Fruit fly (Drosophila melanogaster) whole organism, wandering third instar larva: ENCODE results near the gene Mtch.

Experiments
- Abd-B ChIP-seq: fragments of >200 bp; optimal IDR thresholded peaks from 2 replicates; lab custom pipeline; 2017; ENCODE audit warnings: missing biosample characterization, missing genetic modification characterization
- CG32264 ChIP-seq: fragments of 200-800 bp; sonication (Bioruptor generic); optimal IDR thresholded peaks from 2 replicates; lab custom pipeline; 2016; ENCODE audit warnings: missing biosample characterization, missing genetic modification characterization
- CG9705 ChIP-seq: fragments of 200-800 bp; sonication (Bioruptor generic); optimal IDR thresholded peaks from 2 replicates; lab custom pipeline; 2018; ENCODE audit warnings: missing biosample characterization, mild to moderate bottlenecking, missing genetic modification characterization
- CrebA ChIP-seq: fragments of 200-800 bp; sonication (Bioruptor generic); optimal IDR thresholded peaks from 2 replicates; lab custom pipeline; 2016; ENCODE audit warnings: missing biosample characterization, mild to moderate bottlenecking, missing genetic modification characterization, borderline replicate concordance
- Dfd ChIP-seq: fragments of >200 bp; optimal IDR thresholded peaks from 2 replicates; lab custom pipeline; 2017; ENCODE audit warnings: missing biosample characterization, missing genetic modification characterization
- Dif ChIP-seq: fragments of 200-275, 200-300 bp; sonication (Bioruptor generic); optimal IDR thresholded peaks from 2 replicates; lab custom pipeline; 2018; ENCODE audit warnings: missing biosample characterization, missing genetic modification characterization; ENCODE audit not compliant: partially characterized antibody
- GATAd ChIP-seq: sonication (Bioruptor generic); optimal IDR thresholded peaks from 2 replicates; lab custom pipeline; 2016; ENCODE audit warnings: missing biosample characterization, missing genetic modification characterization
- HLH106 ChIP-seq: fragments of 200-800 bp; optimal IDR thresholded peaks from 3 replicates; lab custom pipeline; 2019; ENCODE audit warnings: missing biosample characterization, mild to moderate bottlenecking, missing genetic modification characterization, moderate library complexity
- Hnf4 ChIP-seq: fragments of 200-800 bp; sonication (Bioruptor generic); optimal IDR thresholded peaks from 2 replicates; lab custom pipeline; 2016; ENCODE audit warnings: missing biosample characterization, mild to moderate bottlenecking, missing genetic modification characterization
- Hr78 ChIP-seq: fragments of >200 bp; optimal IDR thresholded peaks from 2 replicates; lab custom pipeline; 2017; ENCODE audit warnings: missing biosample characterization, missing genetic modification characterization
- Hr83 ChIP-seq: fragments of 200-300 bp; sonication (Bioruptor generic); optimal IDR thresholded peaks from 2 replicates; lab custom pipeline; 2016; ENCODE audit warnings: missing biosample characterization, mild to moderate bottlenecking, missing genetic modification characterization, moderate library complexity; ENCODE audit not compliant: poor library complexity, severe bottlenecking
- Jra ChIP-seq: sonication (Bioruptor generic); optimal IDR thresholded peaks from 2 replicates; lab custom pipeline; 2016; ENCODE audit warnings: missing biosample characterization, missing genetic modification characterization
- Mio ChIP-seq: sonication (Bioruptor generic); optimal IDR thresholded peaks from 2 replicates; lab custom pipeline; 2016; ENCODE audit warnings: missing biosample characterization, missing genetic modification characterization
- Myc ChIP-seq: fragments of >200 bp; optimal IDR thresholded peaks from 2 replicates; lab custom pipeline; 2017
- N ChIP-seq: fragments of >200 bp; optimal IDR thresholded peaks from 2 replicates; lab custom pipeline; 2018; ENCODE audit warnings: missing biosample characterization, missing external identifiers, missing genetic modification characterization
- OdsH ChIP-seq: fragments of 200-800 bp; sonication (Bioruptor generic); optimal IDR thresholded peaks from 2 replicates; lab custom pipeline; 2016; ENCODE audit warnings: missing biosample characterization, mild to moderate bottlenecking, missing genetic modification characterization
- Rel ChIP-seq, 2 experiments: fragments of 200-800 bp; sonication (Bioruptor generic) in 1 of 2; optimal IDR thresholded peaks; 2 replicates in 1 of 2; 3 replicates in 1 of 2; lab custom pipeline; 2016 to 2019; ENCODE audit warnings: mild to moderate bottlenecking in 2 of 2, missing biosample characterization in 2 of 2, missing genetic modification characterization in 2 of 2, moderate library complexity in 1 of 2
- Sp1 ChIP-seq: fragments of 200-800 bp; sonication (Bioruptor generic); optimal IDR thresholded peaks from 3 replicates; lab custom pipeline; 2019; ENCODE audit warnings: missing biosample characterization, mild to moderate bottlenecking, missing genetic modification characterization, moderate library complexity
- Vsx2 ChIP-seq: fragments of 200-300, 225-300 bp; sonication (Bioruptor generic); optimal IDR thresholded peaks from 2 replicates; lab custom pipeline; 2018; ENCODE audit warnings: missing biosample characterization, missing genetic modification characterization; ENCODE audit not compliant: partially characterized antibody
- br ChIP-seq: fragments of 200-800 bp; sonication (Bioruptor generic); optimal IDR thresholded peaks from 2 replicates; lab custom pipeline; 2016; ENCODE audit warnings: missing biosample characterization, missing genetic modification characterization
- brk ChIP-seq: fragments of 200-800 bp; sonication (Bioruptor generic); optimal IDR thresholded peaks from 2 replicates; lab custom pipeline; 2016; ENCODE audit warnings: missing biosample characterization, mild to moderate bottlenecking, missing genetic modification characterization
- dl ChIP-seq, 2 experiments: fragments of 175-275, 200-275 bp in 1 of 2; fragments of 200-275 bp in 1 of 2; sonication (Bioruptor generic); optimal IDR thresholded peaks; lab custom pipeline; 2018; ENCODE audit warnings: mild to moderate bottlenecking in 2 of 2, missing biosample characterization in 2 of 2, missing genetic modification characterization in 2 of 2, moderate library complexity in 2 of 2; ENCODE audit not compliant: partially characterized antibody in 2 of 2, insufficient read depth in 1 of 2
- dmrt93B ChIP-seq: fragments of 200-800 bp; sonication (Bioruptor generic); optimal IDR thresholded peaks from 2 replicates; lab custom pipeline; 2018; ENCODE audit warnings: missing biosample characterization, mild to moderate bottlenecking, missing genetic modification characterization
- dsf ChIP-seq: sonication (Bioruptor generic); optimal IDR thresholded peaks from 2 replicates; lab custom pipeline; 2016; ENCODE audit warnings: missing biosample characterization, missing genetic modification characterization, borderline replicate concordance
- ey ChIP-seq: fragments of 200-800 bp; sonication (Bioruptor generic); optimal IDR thresholded peaks from 2 replicates; lab custom pipeline; 2016; ENCODE audit warnings: missing biosample characterization, missing genetic modification characterization
- foxo ChIP-seq, 2 experiments: fragments of 200-800 bp; sonication (Bioruptor generic); optimal IDR thresholded peaks; 2 replicates in 1 of 2; 3 replicates in 1 of 2; lab custom pipeline; 2016 to 2017; ENCODE audit warnings: missing biosample characterization in 2 of 2, missing genetic modification characterization in 2 of 2
- fru ChIP-seq: fragments of 200-800 bp; sonication (Bioruptor generic); optimal IDR thresholded peaks from 3 replicates; lab custom pipeline; 2016; ENCODE audit warnings: missing biosample characterization, mild to moderate bottlenecking, missing genetic modification characterization
- h ChIP-seq: fragments of 200-800 bp; sonication (Bioruptor generic); optimal IDR thresholded peaks from 3 replicates; lab custom pipeline; 2016; ENCODE audit warnings: missing biosample characterization, mild to moderate bottlenecking, missing genetic modification characterization
- jim ChIP-seq: fragments of 175-275, 200-325 bp; sonication (Bioruptor generic); optimal IDR thresholded peaks from 2 replicates; lab custom pipeline; 2016; ENCODE audit warnings: missing biosample characterization, mild to moderate bottlenecking, missing genetic modification characterization
- lola ChIP-seq: fragments of >200 bp; optimal IDR thresholded peaks from 2 replicates; lab custom pipeline; 2017; ENCODE audit warnings: missing biosample characterization, missing genetic modification characterization
- pan ChIP-seq: fragments of >200 bp; optimal IDR thresholded peaks from 2 replicates; lab custom pipeline; 2017
- psq ChIP-seq: fragments of 200-800 bp; sonication (Bioruptor generic); optimal IDR thresholded peaks from 3 replicates; lab custom pipeline; 2017; ENCODE audit warnings: missing biosample characterization, mild to moderate bottlenecking, missing genetic modification characterization, moderate library complexity
- rgr ChIP-seq: fragments of 200-800 bp; sonication (Bioruptor generic); optimal IDR thresholded peaks from 3 replicates; lab custom pipeline; 2016; ENCODE audit warnings: missing biosample characterization, mild to moderate bottlenecking, missing genetic modification characterization
- sage ChIP-seq: fragments of 200-800 bp; sonication (Bioruptor generic); optimal IDR thresholded peaks from 2 replicates; lab custom pipeline; 2016; ENCODE audit warnings: missing biosample characterization, mild to moderate bottlenecking, missing genetic modification characterization
- sv ChIP-seq: fragments of 200-800 bp; sonication (Bioruptor generic); optimal IDR thresholded peaks from 3 replicates; lab custom pipeline; 2016; ENCODE audit warnings: missing biosample characterization, missing genetic modification characterization
- tai ChIP-seq: sonication (Bioruptor generic); optimal IDR thresholded peaks from 2 replicates; lab custom pipeline; 2016; ENCODE audit warnings: missing biosample characterization, missing genetic modification characterization
- usp ChIP-seq: fragments of >200 bp; optimal IDR thresholded peaks from 2 replicates; lab custom pipeline; 2017; ENCODE audit warnings: missing biosample characterization, missing genetic modification characterization
- woc ChIP-seq: sonication (Bioruptor generic); optimal IDR thresholded peaks from 2 replicates; lab custom pipeline; 2016; ENCODE audit warnings: missing biosample characterization, mild to moderate bottlenecking, missing genetic modification characterization

Gene Mtch

dm6 chr3L:223019-223902 is 38.8 kb downstream of the Mtch start, which contains the start of the genes pyx and CG33229 (continued):
- TF ChIP-seq rgr (GFP tag; lab: Kevin White, UChicago) (peak; percentile 58), fru (GFP tag; lab: Kevin White, UChicago) (peak; percentile 74), sage (GFP tag; lab: Kevin White, UChicago) (peak; percentile 44), Jra (no peak), GATAd (GFP tag; lab: Kevin White, UChicago) (no peak), CrebA (GFP tag; lab: Kevin White, UChicago) (no peak)

dm6 chr3L:224004-224951 is 39.9 kb downstream of the Mtch start:
- TF ChIP-seq ey (GFP tag; lab: Kevin White, UChicago) = no peak
- TF ChIP-seq sv (GFP tag; lab: Kevin White, UChicago) = no peak
- TF ChIP-seq Jra = no peak
- no peak for TF ChIP-seq Hr78 (GFP tag; lab: Kevin White, UChicago)
- TF ChIP-seq Dif = peak; percentile 76
- no peak for TF ChIP-seq usp
- TF ChIP-seq HLH106 (tag; lab: Kevin White, UChicago) = no peak
- TF ChIP-seq rgr (GFP tag; lab: Kevin White, UChicago) = no peak
- peak; percentile 72 for TF ChIP-seq Hnf4
- TF ChIP-seq pan (lab: Kevin White, UChicago) = no peak
- TF ChIP-seq dmrt93B (GFP tag; lab: Kevin White, UChicago) = no peak
- no peak for TF ChIP-seq dsf (GFP tag; lab: Kevin White, UChicago)
- peak; percentile 19 for TF ChIP-seq Mio
- no peak for TF ChIP-seq brk (GFP tag; lab: Kevin White, UChicago)
- TF ChIP-seq CrebA (GFP tag; lab: Kevin White, UChicago) = no peak
- TF ChIP-seq woc (GFP tag; lab: Kevin White, UChicago) = no peak
- no peak for TF ChIP-seq sage (GFP tag; lab: Kevin White, UChicago)
- peak; percentile 52 for TF ChIP-seq Hr83 (GFP tag; lab: Kevin White, UChicago)
- peak; percentile 14 for TF ChIP-seq OdsH (GFP tag; lab: Kevin White, UChicago)
- TF ChIP-seq Abd-B (GFP tag; lab: Kevin White, UChicago) = no peak
- no peak for TF ChIP-seq CG32264 (GFP tag; lab: Kevin White, UChicago)
- no peak for TF ChIP-seq fru (GFP tag; lab: Kevin White, UChicago)
- no peak for TF ChIP-seq Dfd
- TF ChIP-seq Sp1 (GFP tag; lab: Kevin White, UChicago) = peak; percentile 28
- TF ChIP-seq br (GFP tag; lab: Kevin White, UChicago) = no peak
- no peak for TF ChIP-seq Myc (lab: Kevin White, UChicago)
- peak in 1 of 2 experiments; percentile 32 for TF ChIP-seq dl (GFP tag; optimal IDR thresholded peaks at IDR 0.05; lab: Kevin White, UChicago; ENCODE audit: insufficient read depth in 1 of 2, partially characterized antibody in 2 of 2)
- TF ChIP-seq tai (GFP tag; lab: Kevin White, UChicago) = peak; percentile 56
- TF ChIP-seq psq = no peak
- no peak for TF ChIP-seq N
- TF ChIP-seq foxo (GFP tag; optimal IDR thresholded peaks at IDR 0.05; lab: Kevin White, UChicago) = no peak
- TF ChIP-seq Vsx2 (GFP tag; lab: Kevin White, UChicago) = no peak
- TF ChIP-seq Rel (GFP tag; optimal IDR thresholded peaks at IDR 0.05; lab: Kevin White, UChicago) = no peak
- TF ChIP-seq Rel (tag; optimal IDR thresholded peaks at IDR 0.05; lab: Kevin White, UChicago) = peak; percentile 29
- TF ChIP-seq lola (GFP tag; lab: Kevin White, UChicago) = no peak
- TF ChIP-seq GATAd (GFP tag; lab: Kevin White, UChicago) = no peak
- no peak for TF ChIP-seq h (GFP tag; lab: Kevin White, UChicago)
- no peak for TF ChIP-seq CG9705 (GFP tag; lab: Kevin White, UChicago)
- TF ChIP-seq jim (GFP tag; lab: Kevin White, UChicago) = peak; percentile 72
